Worm (Caenorhabditis elegans) whole organism, L4/young adult: ENCODE measurements around the gene nhr-141.

Experiments used
- W03F9.2 ChIP-seq: fragments of 150-350 bp; optimal IDR thresholded peaks from 2 replicates; lab custom pipeline; 2014; ENCODE audit warnings: missing biosample characterization, missing genetic modification characterization
- dao-5 ChIP-seq: sonication (generic microtip); optimal IDR thresholded peaks from 2 replicates; lab custom pipeline; 2016; ENCODE audit warnings: missing genotype, missing genetic modification characterization, moderate library complexity, missing compliant biosample characterization
- him-1 ChIP-seq: sonication (generic microtip); optimal IDR thresholded peaks from 2 replicates; lab custom pipeline; 2016; ENCODE audit warnings: missing genotype, missing genetic modification reagents, missing genetic modification characterization, missing compliant biosample characterization

The nhr-141 gene

ce11 chrV:7417018-7417716 lies 27.3 kb upstream of the nhr-141 start, which contains the start of gene srw-67:
TSS of gene srw-67 (plus strand) at chrV:7417660.
- no peak for TF ChIP-seq him-1 (tag; lab: Kevin White, UChicago)
- TF ChIP-seq W03F9.2 (tag; lab: Kevin White, UChicago) = no peak
- TF ChIP-seq dao-5 (tag; lab: Kevin White, UChicago) = no peak

DNA sequence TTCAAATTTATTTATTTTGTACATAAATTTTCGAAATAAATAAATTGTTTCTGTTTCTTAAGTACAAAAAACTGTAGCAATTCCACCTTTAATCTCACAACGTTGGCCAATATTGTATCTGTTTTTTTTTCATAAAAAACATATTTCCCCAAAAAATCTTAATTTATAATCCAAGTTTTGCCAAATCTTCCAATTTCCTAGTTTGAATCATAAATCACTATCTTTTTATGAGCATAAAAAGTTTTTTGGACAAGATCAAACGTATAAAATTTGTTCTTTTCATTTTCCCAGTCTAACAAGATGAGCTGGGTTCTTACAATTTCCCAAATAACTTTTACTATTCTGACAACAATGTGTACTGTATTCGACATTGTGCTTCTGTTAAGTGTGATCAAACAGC lies 24.3 kb upstream of the nhr-141 start, which contains the start of gene srxa-4:
srxa-4 (plus strand) TSS at position 301 of the 400 bp plus-strand sequence.
- no peak for TF ChIP-seq dao-5 (tag; lab: Kevin White, UChicago)
- no peak for TF ChIP-seq him-1 (tag; lab: Kevin White, UChicago)
- TF ChIP-seq W03F9.2 (tag; lab: Kevin White, UChicago) = no peak

ce11 chrV:7424336-7424735 lies 20.1 kb upstream of the nhr-141 start, which contains the start of gene F18E3.10:
TSS of gene F18E3.10 (minus strand) at chrV:7424436.
- no peak for TF ChIP-seq him-1 (tag; lab: Kevin White, UChicago)
- TF ChIP-seq W03F9.2 (tag; lab: Kevin White, UChicago) = no peak
- TF ChIP-seq dao-5 (tag; lab: Kevin White, UChicago) = no peak

DNA sequence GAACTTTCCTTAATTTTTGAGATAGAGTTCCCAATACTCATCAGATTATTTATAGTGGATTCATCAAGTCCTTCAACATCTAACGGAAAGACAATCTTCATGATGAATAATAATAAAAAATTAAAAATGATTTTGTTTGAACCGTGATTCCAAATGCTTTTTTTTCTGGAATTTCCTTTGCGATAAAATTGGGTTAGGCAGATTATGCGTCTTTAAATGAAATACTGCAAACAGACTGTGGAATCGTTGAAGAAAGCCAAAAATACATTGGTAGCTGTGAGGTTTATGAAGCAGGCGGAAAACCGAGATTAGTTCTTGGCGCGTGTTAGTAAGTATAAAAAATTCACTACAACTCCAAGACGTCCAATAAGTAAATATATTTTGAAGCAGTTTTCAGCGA lies 17.9 kb upstream of the nhr-141 start, which contains the start of gene srw-68:
srw-68 (minus strand) TSS at position 101 of the 400 bp plus-strand sequence.
- TF ChIP-seq dao-5 (tag; lab: Kevin White, UChicago) (no peak), him-1 (tag; lab: Kevin White, UChicago) (no peak), W03F9.2 (tag; lab: Kevin White, UChicago) (no peak)

- TF ChIP-seq dao-5 (tag; lab: Kevin White, UChicago) (no peak), W03F9.2 (tag; lab: Kevin White, UChicago) (no peak), him-1 (tag; lab: Kevin White, UChicago) (no peak)
Measured at ce11 chrV:7428880-7429279, 15.6 kb upstream of the nhr-141 start, which contains the start of gene srw-69. TSS of gene srw-69 (minus strand) at chrV:7428980.

DNA sequence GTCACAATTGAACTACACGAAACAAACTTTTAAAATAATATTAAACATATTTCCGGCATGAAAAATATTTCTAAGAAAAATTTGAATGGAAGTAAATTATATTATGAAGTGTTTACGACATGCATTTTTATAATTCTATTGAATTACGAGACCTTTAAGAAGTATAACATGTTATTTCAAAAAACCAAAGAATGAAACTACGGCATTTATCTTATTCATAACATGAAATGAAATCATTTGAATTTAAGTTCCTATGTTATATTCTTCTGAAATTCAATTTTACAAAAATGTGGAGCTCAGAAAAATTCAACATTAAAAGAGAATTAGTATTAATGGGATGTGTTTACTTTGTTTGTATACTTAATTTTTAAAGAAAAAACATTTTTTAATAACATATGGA lies 13.4 kb upstream of the nhr-141 start, which contains the start of gene srw-71:
srw-71 (minus strand) TSS at position 101 of the 400 bp plus-strand sequence.
- no peak for TF ChIP-seq dao-5 (tag; lab: Kevin White, UChicago)
- no peak for TF ChIP-seq him-1 (tag; lab: Kevin White, UChicago)
- no peak for TF ChIP-seq W03F9.2 (tag; lab: Kevin White, UChicago)

DNA sequence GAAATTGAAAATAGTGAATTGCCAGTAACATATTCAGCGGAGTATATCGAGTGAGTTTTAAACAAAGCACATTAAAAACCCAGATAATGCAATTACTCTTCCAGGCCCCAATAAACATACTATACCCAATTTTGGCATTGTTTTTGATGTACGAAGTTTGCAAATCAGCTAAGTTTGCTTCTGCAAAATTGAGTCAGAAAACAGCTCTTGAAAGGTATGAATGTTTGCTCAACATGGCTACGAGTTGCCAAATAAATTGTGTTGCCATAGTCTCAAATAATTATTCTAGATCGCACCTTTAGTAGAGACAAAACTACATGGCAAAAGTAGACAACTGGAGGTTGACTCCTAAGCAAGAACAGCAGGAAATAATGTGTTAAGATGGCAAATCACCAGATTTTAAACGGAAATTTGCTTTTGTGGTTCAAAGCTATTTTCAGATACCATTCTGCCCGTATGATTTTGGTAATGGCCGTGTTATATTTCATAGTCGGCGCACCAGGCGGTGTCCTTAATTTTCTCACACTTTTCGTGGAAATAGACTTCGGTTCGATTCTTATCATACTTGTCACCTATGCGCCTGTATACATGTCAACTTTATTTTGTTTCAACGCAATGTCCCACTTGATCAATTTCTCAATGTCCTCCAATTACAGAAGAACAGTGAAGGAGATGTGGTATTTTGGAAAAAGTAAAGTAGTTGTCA lies 11.9 kb upstream of the nhr-141 start:
- no peak for TF ChIP-seq W03F9.2 (tag; lab: Kevin White, UChicago)
- TF ChIP-seq him-1 (tag; lab: Kevin White, UChicago) = no peak
- no peak for TF ChIP-seq dao-5 (tag; lab: Kevin White, UChicago)

- TF ChIP-seq him-1 (tag; lab: Kevin White, UChicago) (no peak), W03F9.2 (tag; lab: Kevin White, UChicago) (peak; percentile 0), dao-5 (tag; lab: Kevin White, UChicago) (no peak)
Measured at ce11 chrV:7434805-7435363, 9.6 kb upstream of the nhr-141 start.

DNA sequence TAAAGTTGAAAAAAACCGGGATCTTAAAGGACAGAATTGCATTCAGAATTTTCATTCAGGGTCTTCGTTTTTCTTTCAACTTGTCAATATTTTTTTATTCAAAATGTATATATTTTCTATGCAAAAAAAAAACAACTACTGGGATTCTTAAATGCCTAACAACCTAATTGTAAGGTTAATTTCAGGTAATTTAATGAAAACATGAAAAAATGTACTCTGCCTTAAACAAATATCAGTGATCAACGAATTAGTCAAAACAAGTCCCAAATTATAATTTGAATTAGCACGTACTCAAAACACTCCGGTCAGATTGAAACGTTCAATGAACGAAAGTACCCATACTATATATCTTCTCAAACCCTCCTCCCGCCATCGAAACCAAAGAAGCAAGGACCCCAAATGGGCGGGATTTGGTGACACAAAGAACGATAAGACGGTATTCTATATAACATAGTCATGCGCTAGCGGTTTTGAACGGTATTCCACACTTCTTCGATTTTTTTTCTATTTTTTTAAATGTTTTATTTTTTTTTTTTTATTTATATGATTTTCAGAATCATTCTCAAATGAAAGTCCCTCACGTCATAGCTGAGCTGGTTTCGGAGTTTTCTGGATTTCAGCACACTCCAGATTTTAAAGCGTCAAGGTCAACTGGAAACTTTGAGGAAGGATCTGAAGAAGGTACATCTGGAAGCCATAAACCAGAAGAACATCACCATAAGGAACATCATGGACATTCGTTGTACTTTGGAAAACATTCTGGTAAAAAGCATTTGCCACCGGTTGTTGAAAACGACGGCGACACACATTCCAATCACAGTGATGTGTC lies 8.9 kb upstream of the nhr-141 start, which contains the start of the genes ddo-2 and F25E5.8:
ddo-2 (minus strand) TSS at position 330 of the 829 bp plus-strand sequence.
F25E5.8 (plus strand) TSS at position 555 of the 829 bp plus-strand sequence.
- no peak for TF ChIP-seq him-1 (tag; lab: Kevin White, UChicago)

DNA sequence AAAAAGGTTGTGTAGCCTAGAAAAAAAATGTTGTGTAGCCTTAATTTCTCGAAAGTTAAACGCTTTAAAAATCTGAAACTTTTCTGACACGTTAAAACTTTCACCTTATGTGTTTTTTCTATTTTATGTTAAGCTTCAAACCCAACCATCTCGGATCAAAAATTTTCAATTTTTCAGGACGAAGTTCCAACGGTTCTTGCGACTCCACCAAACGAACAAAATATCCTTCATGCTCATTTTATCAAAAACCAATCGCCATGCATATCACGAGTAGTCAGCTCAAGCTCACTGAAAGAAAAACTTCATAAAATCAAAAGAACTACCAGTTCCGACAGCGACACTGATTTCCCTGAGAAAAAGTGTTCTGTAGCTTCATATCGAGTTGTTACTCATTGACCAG lies 8.0 kb upstream of the nhr-141 start:
- TF ChIP-seq dao-5 (tag; lab: Kevin White, UChicago) (no peak), him-1 (tag; lab: Kevin White, UChicago) (no peak)

ce11 chrV:7436911-7437310 lies 7.5 kb upstream of the nhr-141 start:
- TF ChIP-seq dao-5 (tag; lab: Kevin White, UChicago) = no peak

DNA sequence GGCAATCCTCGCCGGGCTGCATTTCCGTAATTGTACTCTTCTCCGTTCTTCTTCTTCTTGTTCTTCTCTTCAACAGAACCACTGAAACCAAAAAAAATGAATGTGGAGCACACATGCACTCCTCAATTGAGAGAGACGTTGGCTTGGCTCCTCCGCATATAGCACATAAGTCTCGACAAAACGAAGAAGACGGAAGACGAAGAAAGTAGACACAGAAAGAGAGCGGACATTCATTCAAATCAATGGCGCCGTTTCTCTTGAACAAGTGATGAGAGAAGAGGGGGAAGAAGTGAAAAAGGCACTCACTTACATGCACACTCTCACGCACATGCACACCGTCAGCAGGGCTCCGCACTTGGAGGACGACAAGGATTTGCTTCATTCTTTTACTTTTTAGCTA lies 6.9 kb upstream of the nhr-141 start, which contains the start of gene F25E5.9:
F25E5.9 (minus strand) TSS at position 382 of the 400 bp plus-strand sequence.
- TF ChIP-seq him-1 (tag; lab: Kevin White, UChicago) (no peak), W03F9.2 (tag; lab: Kevin White, UChicago) (no peak), dao-5 (tag; lab: Kevin White, UChicago) (no peak)
